Worm (Caenorhabditis elegans): ENCODE data around the gene wrk-1.

wrk-1 gene

DNA sequence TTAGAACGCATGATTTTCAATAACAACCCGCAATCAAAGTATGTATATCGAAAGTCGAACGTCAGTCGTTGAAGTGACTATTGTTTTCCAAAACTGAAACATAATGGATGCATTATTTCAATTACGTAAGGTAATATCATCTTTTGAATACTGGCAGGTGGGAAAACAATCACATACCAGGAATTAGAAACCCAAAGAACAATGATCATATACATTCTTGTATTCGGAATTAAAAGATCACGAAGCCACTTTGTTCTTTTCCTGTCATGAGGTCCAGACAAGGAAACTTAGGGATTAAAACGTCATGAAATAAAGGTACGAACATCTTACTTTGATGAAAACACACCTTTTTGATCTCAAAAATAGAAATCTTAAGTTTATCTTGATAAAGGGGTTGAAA, 30.0 kb downstream of the wrk-1 start:
- TF ChIP-seq tbx-37 (GFP tag; conservative IDR thresholded peaks at IDR 0.05) (no peak), hnd-1 (tag; optimal IDR thresholded peaks at IDR 0.05) (no peak)

DNA sequence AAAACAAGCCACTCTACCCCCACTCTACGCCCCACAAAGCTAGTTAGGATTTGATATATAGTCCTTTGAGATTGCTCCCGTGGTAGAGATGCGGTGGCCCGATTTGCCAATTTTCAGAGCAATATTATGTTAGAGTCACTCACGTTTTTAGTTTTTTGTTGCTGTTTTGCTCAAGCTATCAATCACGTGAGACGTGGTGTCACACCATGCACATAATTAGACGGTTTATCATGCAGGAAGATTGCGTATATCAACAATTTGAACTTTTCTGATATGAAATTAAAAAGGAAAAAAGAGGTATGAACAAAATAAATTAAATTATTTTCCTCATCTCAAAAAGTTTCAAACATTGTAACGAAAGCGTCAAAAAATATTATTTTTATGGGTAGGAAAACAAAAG, 36.1 kb downstream of the wrk-1 start:
- TF ChIP-seq flt-1 (GFP tag; IDR thresholded peaks at IDR 0.05) (no peak), pes-1 (GFP tag; IDR thresholded peaks at IDR 0.05) (no peak), tbx-11 (GFP tag; IDR thresholded peaks at IDR 0.05) (no peak), tbx-37 (GFP tag; conservative IDR thresholded peaks at IDR 0.05) (no peak)

DNA sequence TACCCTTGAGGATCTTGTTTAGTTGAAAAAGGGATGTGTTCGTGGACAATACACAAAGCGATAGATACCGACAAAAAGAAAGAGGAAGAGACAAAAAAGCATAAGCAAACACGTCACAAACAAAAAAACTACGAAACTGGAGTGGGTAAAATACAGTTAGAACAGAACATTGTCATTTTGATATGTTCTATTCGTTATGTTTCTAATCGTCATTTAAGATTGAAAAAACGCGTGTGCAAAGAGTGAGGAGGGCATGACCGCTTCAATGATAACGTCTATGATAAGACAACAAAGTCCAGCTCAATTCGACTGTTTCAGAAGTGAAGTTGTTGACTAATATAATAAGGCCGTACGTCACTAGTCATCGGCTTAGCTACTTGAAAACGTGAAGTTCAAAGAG, 37.0 kb downstream of the wrk-1 start:
- TF ChIP-seq pes-1 (GFP tag; IDR thresholded peaks at IDR 0.05): no peak

DNA sequence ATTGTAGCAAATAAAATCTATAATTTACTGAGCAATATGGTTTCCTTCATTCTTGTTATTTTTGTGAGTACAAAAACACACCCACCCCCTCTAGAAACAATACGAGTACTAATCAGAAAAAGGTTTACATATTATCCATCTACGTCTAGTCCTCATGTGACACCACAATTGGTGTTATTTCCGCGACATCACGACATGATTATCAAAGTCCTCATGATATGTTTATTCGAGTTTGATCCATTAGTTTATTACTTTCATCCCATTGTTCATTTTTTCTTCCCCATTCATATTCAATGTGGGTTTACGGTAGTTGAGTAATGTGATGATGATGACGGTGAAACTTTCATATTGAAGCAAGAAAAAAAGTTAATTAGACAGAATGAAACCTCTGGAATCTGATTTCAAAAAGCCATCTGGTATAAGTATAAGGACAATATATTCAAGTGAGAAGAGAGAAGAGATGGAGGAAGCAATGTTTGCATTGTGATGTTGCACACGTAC, 38.1 kb downstream of the wrk-1 start:
- no peak for TF ChIP-seq tbx-37 (GFP tag; conservative IDR thresholded peaks at IDR 0.05)
- no peak for TF ChIP-seq pes-1 (GFP tag; IDR thresholded peaks at IDR 0.05)
- TF ChIP-seq ceh-36 (tag; optimal IDR thresholded peaks at IDR 0.05): no peak
- no peak for TF ChIP-seq scrt-1 (GFP tag; IDR thresholded peaks at IDR 0.05)
- TF ChIP-seq ets-7 (tag; optimal IDR thresholded peaks at IDR 0.05): no peak
- TF ChIP-seq hmg-4 (GFP tag; optimal IDR thresholded peaks at IDR 0.05): no peak
- no peak for TF ChIP-seq flt-1 (GFP tag; IDR thresholded peaks at IDR 0.05)
- TF ChIP-seq tra-4 (tag; optimal IDR thresholded peaks at IDR 0.05): no peak
- TF ChIP-seq sea-1 (GFP tag; conservative IDR thresholded peaks at IDR 0.05): no peak
- no peak for TF ChIP-seq F13C5.2 (tag; optimal IDR thresholded peaks at IDR 0.05)
- TF ChIP-seq ama-1 (optimal IDR thresholded peaks at IDR 0.05): no peak

- TF ChIP-seq ceh-36 (tag; optimal IDR thresholded peaks at IDR 0.05) (no peak), scrt-1 (GFP tag; IDR thresholded peaks at IDR 0.05) (no peak), ets-7 (tag; optimal IDR thresholded peaks at IDR 0.05) (no peak), ama-1 (optimal IDR thresholded peaks at IDR 0.05) (no peak), aly-1 (tag; optimal IDR thresholded peaks at IDR 0.05) (no peak), tbx-37 (GFP tag; conservative IDR thresholded peaks at IDR 0.05) (no peak), hmg-4 (GFP tag; optimal IDR thresholded peaks at IDR 0.05) (no peak), B0310.2 (tag; optimal IDR thresholded peaks at IDR 0.05) (no peak), hnd-1 (tag; optimal IDR thresholded peaks at IDR 0.05) (no peak), ceh-13 (GFP tag; optimal IDR thresholded peaks at IDR 0.05) (no peak), F13C5.2 (tag; optimal IDR thresholded peaks at IDR 0.05) (no peak), tra-4 (tag; optimal IDR thresholded peaks at IDR 0.05) (no peak), sea-1 (GFP tag; conservative IDR thresholded peaks at IDR 0.05) (no peak), tbx-11 (GFP tag; IDR thresholded peaks at IDR 0.05) (no peak), hmbx-1 (tag; optimal IDR thresholded peaks at IDR 0.05) (no peak), flt-1 (GFP tag; IDR thresholded peaks at IDR 0.05) (no peak), pes-1 (GFP tag; IDR thresholded peaks at IDR 0.05) (no peak)
These were observed 41.4 kb downstream of the wrk-1 start, which contains the start of gene npr-28 for ce11 chrX:8350984-8351383. npr-28 (minus strand) TSS chrX:8351084.

DNA sequence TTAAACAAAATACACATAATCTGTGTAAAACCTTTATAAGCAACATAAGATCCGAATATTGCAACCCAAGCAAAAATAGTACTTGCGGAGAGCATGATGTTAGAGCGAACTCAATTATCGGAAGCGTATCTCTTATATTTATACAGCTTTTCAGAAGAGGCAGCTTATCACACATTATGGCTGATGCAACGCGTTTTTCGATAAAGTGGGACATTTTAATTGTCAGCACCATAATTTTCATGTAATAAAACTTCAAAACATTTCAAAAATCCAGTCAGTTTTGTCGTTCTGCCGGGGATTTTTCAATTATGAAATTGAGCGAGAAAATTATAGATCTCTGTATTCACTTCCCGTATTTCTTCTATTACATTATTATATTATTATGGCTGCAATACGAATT, 46.1 kb downstream of the wrk-1 start, which contains the start of gene drd-5:
drd-5 (minus strand) TSS at position 101 of the 400 bp plus-strand sequence.
- TF ChIP-seq hnd-1 (tag; optimal IDR thresholded peaks at IDR 0.05) (no peak), ceh-36 (tag; optimal IDR thresholded peaks at IDR 0.05) (no peak), ceh-13 (GFP tag; optimal IDR thresholded peaks at IDR 0.05) (no peak), ama-1 (optimal IDR thresholded peaks at IDR 0.05) (no peak), B0310.2 (tag; optimal IDR thresholded peaks at IDR 0.05) (no peak), hmbx-1 (tag; optimal IDR thresholded peaks at IDR 0.05) (no peak), pes-1 (GFP tag; IDR thresholded peaks at IDR 0.05) (no peak), flt-1 (GFP tag; IDR thresholded peaks at IDR 0.05) (no peak), scrt-1 (GFP tag; IDR thresholded peaks at IDR 0.05) (no peak), tbx-11 (GFP tag; IDR thresholded peaks at IDR 0.05) (no peak), ets-7 (tag; optimal IDR thresholded peaks at IDR 0.05) (no peak), F13C5.2 (tag; optimal IDR thresholded peaks at IDR 0.05) (no peak), hmg-4 (GFP tag; optimal IDR thresholded peaks at IDR 0.05) (no peak)

ce11 chrX:8341675-8342074, 50.7 kb downstream of the wrk-1 start, which contains the start of gene F55E10.1:
F55E10.1 (plus strand) TSS chrX:8341975.
- TF ChIP-seq ceh-13 (GFP tag; optimal IDR thresholded peaks at IDR 0.05): no peak
- TF ChIP-seq B0310.2 (tag; optimal IDR thresholded peaks at IDR 0.05): no peak
- TF ChIP-seq ama-1 (optimal IDR thresholded peaks at IDR 0.05): no peak

DNA sequence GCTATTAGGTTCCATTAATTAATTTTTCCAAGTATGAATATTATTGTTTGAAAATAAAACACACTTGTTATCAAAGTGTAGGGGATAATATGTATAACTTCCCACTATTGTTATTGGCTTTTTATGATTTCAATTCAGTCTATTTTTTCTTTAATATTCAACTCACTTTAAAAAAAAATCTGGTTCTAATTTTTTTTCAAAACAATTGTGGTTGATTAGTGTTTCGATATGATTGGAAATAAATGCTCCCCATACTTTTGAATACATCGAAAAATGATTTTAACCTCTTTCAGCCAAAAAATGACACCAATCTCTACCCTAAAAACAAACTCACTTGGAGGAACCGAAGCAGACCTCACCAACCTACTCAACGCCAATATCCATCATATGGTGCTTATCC, 52.0 kb downstream of the wrk-1 start, which contains the start of gene F55E10.2:
F55E10.2 (plus strand) TSS at position 301 of the 400 bp plus-strand sequence.
- TF ChIP-seq hnd-1 (tag; optimal IDR thresholded peaks at IDR 0.05): no peak
- no peak for TF ChIP-seq ets-7 (tag; optimal IDR thresholded peaks at IDR 0.05)
- TF ChIP-seq scrt-1 (GFP tag; IDR thresholded peaks at IDR 0.05): no peak
- TF ChIP-seq pes-1 (GFP tag; IDR thresholded peaks at IDR 0.05): no peak
- no peak for TF ChIP-seq tbx-11 (GFP tag; IDR thresholded peaks at IDR 0.05)
- no peak for TF ChIP-seq B0310.2 (tag; optimal IDR thresholded peaks at IDR 0.05)
- no peak for TF ChIP-seq flt-1 (GFP tag; IDR thresholded peaks at IDR 0.05)
- TF ChIP-seq sea-1 (GFP tag; conservative IDR thresholded peaks at IDR 0.05): no peak
- TF ChIP-seq hmg-4 (GFP tag; optimal IDR thresholded peaks at IDR 0.05): no peak
- TF ChIP-seq aly-1 (tag; optimal IDR thresholded peaks at IDR 0.05): no peak
- no peak for TF ChIP-seq ceh-13 (GFP tag; optimal IDR thresholded peaks at IDR 0.05)

Measured in whole organism, early embryonic.